Fruit fly (Drosophila melanogaster): ENCODE data around the gene CG15530.

DNA sequence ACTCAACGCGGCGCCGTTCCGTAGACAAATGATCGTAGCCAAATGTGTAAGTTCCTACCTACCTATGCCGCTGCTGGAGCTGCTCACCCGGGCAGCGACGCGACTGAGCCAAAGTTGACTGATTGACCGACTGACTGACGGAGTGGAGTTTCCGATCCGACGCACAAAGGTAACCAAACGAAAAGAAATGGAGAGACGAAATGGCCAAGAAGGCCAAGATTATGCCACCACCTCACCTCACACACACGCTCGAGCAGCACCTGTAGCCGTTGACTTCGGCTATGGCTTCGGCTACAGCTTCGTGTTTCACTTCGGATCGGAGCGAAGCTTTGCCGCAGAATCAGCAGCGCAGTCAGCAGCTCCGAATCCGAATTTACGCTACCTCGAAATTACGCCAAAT, 13.4 kb downstream of the CG15530 start, which contains the start of gene CG9747:
- TF ChIP-seq CG8478 (optimal IDR thresholded peaks at IDR 0.05), result no peak
- no peak for TF ChIP-seq CTCF (optimal IDR thresholded peaks at IDR 0.05)

Measured in S2 (cell line).